Fruit fly (Drosophila melanogaster) whole organism, embryonic: ENCODE measurements around the gene CG32568.
A peak's percentile ranks its signal among the peaks of the same experiment; 100 is the strongest.

Experiments used
- ATbp ChIP-seq: fragments of 200-800 bp; sonication (Bioruptor generic); optimal IDR thresholded peaks from 2 replicates; lab custom pipeline; 2017; ENCODE audit warnings: missing biosample characterization, mild to moderate bottlenecking, missing genetic modification characterization, missing genetic modification reagents
- Bdp1 ChIP-seq: fragments of 200-800 bp; sonication (Bioruptor generic); optimal IDR thresholded peaks from 3 replicates; lab custom pipeline; 2016; ENCODE audit warnings: missing biosample characterization, missing genetic modification characterization
- CG11456 ChIP-seq: fragments of 200-800 bp; sonication (Bioruptor generic); IDR thresholded peaks from 3 replicates; pipeline ENCODE4 v1.3.6; 2022; ENCODE audit warnings: missing biosample characterization, missing genetic modification characterization
- CG12219 ChIP-seq: fragments of 200-800 bp; sonication (Bioruptor generic); optimal IDR thresholded peaks from 3 replicates; lab custom pipeline; 2018; ENCODE audit warnings: missing biosample characterization, mild to moderate bottlenecking, missing genetic modification characterization
- CG13624 ChIP-seq: fragments of 200-800 bp; sonication (Bioruptor generic); optimal IDR thresholded peaks from 2 replicates; lab custom pipeline; 2016; ENCODE audit warnings: missing biosample characterization, missing genetic modification characterization
- CG15269 ChIP-seq: fragments of 200-800 bp; sonication (Bioruptor generic); optimal IDR thresholded peaks from 2 replicates; lab custom pipeline; 2018; ENCODE audit warnings: missing biosample characterization, mild to moderate bottlenecking, missing genetic modification characterization, moderate library complexity
- CG16813 ChIP-seq: fragments of 200-800 bp; sonication (Bioruptor generic); IDR thresholded peaks from 3 replicates; pipeline ENCODE4 v1.3.6; 2022; ENCODE audit warnings: missing biosample characterization, missing genetic modification characterization; ENCODE audit not compliant: partially characterized antibody
- CG16815 ChIP-seq: fragments of 200-800 bp; sonication (Bioruptor generic); optimal IDR thresholded peaks from 3 replicates; lab custom pipeline; 2017; ENCODE audit warnings: missing biosample characterization, mild to moderate bottlenecking, missing genetic modification characterization
- CG17361 ChIP-seq: fragments of 200-800 bp; sonication (Bioruptor generic); IDR thresholded peaks from 3 replicates; pipeline ENCODE4 v1.3.6; 2022; ENCODE audit warnings: missing biosample characterization, missing genetic modification characterization
- CG17568 ChIP-seq: fragments of 200-800 bp; sonication (Bioruptor generic); optimal IDR thresholded peaks from 2 replicates; lab custom pipeline; 2018; ENCODE audit warnings: missing biosample characterization, mild to moderate bottlenecking, missing genetic modification characterization, moderate library complexity
- CG17829 ChIP-seq: fragments of 200-800 bp; optimal IDR thresholded peaks from 2 replicates; lab custom pipeline; 2019; ENCODE audit warnings: missing biosample characterization, mild to moderate bottlenecking, missing genetic modification characterization, moderate library complexity
- CG30431 ChIP-seq: fragments of 200-800 bp; sonication (Bioruptor generic); optimal IDR thresholded peaks from 2 replicates; lab custom pipeline; 2017; ENCODE audit warnings: missing biosample characterization, missing genetic modification characterization
- CG31388 ChIP-seq: fragments of 200-800 bp; sonication (Bioruptor generic); optimal IDR thresholded peaks from 2 replicates; lab custom pipeline; 2016; ENCODE audit warnings: missing biosample characterization, missing genetic modification characterization
- CG34376 ChIP-seq: fragments of 200-800 bp; sonication (Bioruptor generic); optimal IDR thresholded peaks from 2 replicates; lab custom pipeline; 2018; ENCODE audit warnings: missing biosample characterization, mild to moderate bottlenecking, missing genetic modification characterization
- CG3726 ChIP-seq: fragments of 200-800 bp; sonication (Bioruptor generic); IDR thresholded peaks from 3 replicates; pipeline ENCODE4, ENCODE4 v1.3.6; 2022; ENCODE audit warnings: missing biosample characterization, missing genetic modification characterization
- CG4328 ChIP-seq: fragments of 200-800 bp; sonication (Bioruptor generic); optimal IDR thresholded peaks from 3 replicates; lab custom pipeline; 2017; ENCODE audit warnings: missing biosample characterization, missing genetic modification reagents, missing genetic modification characterization
- CG7963 ChIP-seq: fragments of 200-800 bp; sonication (Bioruptor generic); IDR thresholded peaks from 3 replicates; pipeline ENCODE4 v1.3.6; 2022; ENCODE audit warnings: missing biosample characterization, missing genetic modification characterization; ENCODE audit not compliant: partially characterized antibody
- CG8089 ChIP-seq: fragments of 200-800 bp; sonication (Bioruptor generic); optimal IDR thresholded peaks from 3 replicates; lab custom pipeline; 2016; ENCODE audit warnings: missing biosample characterization, missing genetic modification characterization
- CG8290 ChIP-seq, 3 experiments: fragments of 200-800 bp; sonication (Bioruptor generic); optimal IDR thresholded peaks; 2 replicates each; lab custom pipeline; 2016 to 2019; ENCODE audit warnings: missing biosample characterization in 3 of 3, missing genetic modification characterization in 3 of 3, mild to moderate bottlenecking in 2 of 3, moderate library complexity in 1 of 3
- CG9876 ChIP-seq: fragments of 200-800 bp; sonication (Bioruptor generic); optimal IDR thresholded peaks from 2 replicates; lab custom pipeline; 2016; ENCODE audit warnings: missing biosample characterization, missing genetic modification characterization
- Dbx ChIP-seq: fragments of 200-800 bp; sonication (Bioruptor generic); IDR thresholded peaks from 3 replicates; pipeline ENCODE4 v1.3.6; 2022; ENCODE audit warnings: missing biosample characterization, missing genetic modification characterization
- Fer1 ChIP-seq: fragments of 200-800 bp; sonication (Bioruptor generic); optimal IDR thresholded peaks from 2 replicates; lab custom pipeline; 2017; ENCODE audit warnings: missing biosample characterization, mild to moderate bottlenecking, missing genetic modification characterization
- MBD-R2 ChIP-seq: fragments of 200-800 bp; sonication (Bioruptor generic); IDR thresholded peaks from 2 replicates; pipeline ENCODE4 v1.3.6; 2022; ENCODE audit warnings: missing biosample characterization, missing genetic modification characterization
- Mrtf ChIP-seq: fragments of 200-800 bp; sonication (Bioruptor generic); IDR thresholded peaks from 3 replicates; pipeline ENCODE4 v1.3.6; 2022; ENCODE audit warnings: missing biosample characterization, missing genetic modification characterization
- Nf-YB ChIP-seq: fragments of 200-800 bp; sonication (Bioruptor generic); optimal IDR thresholded peaks from 3 replicates; lab custom pipeline; 2019; ENCODE audit warnings: missing biosample characterization, mild to moderate bottlenecking, missing genetic modification characterization, moderate library complexity
- Oli ChIP-seq: fragments of 200-800 bp; sonication (Bioruptor generic); optimal IDR thresholded peaks from 2 replicates; lab custom pipeline; 2018; ENCODE audit warnings: missing biosample characterization, mild to moderate bottlenecking, missing genetic modification characterization, moderate library complexity
- Pdp1 ChIP-seq, 2 experiments: fragments of 200-800 bp; sonication (Bioruptor generic); optimal IDR thresholded peaks; 3 replicates each; lab custom pipeline; 2016; ENCODE audit warnings: missing biosample characterization in 2 of 2, missing genetic modification characterization in 2 of 2, mild to moderate bottlenecking in 1 of 2, moderate library complexity in 1 of 2
- Ptx1 ChIP-seq: fragments of 200-800 bp; sonication (Bioruptor generic); IDR thresholded peaks from 2 replicates; pipeline ENCODE4 v1.3.6; 2022; ENCODE audit warnings: missing biosample characterization, missing genetic modification characterization
- Six4 ChIP-seq: fragments of 200-800 bp; sonication (Bioruptor generic); optimal IDR thresholded peaks from 2 replicates; lab custom pipeline; 2016; ENCODE audit warnings: missing biosample characterization, missing genetic modification characterization
- ase ChIP-seq: fragments of 200-800 bp; sonication (Bioruptor generic); IDR thresholded peaks from 3 replicates; pipeline ENCODE4 v1.3.6; 2022; ENCODE audit warnings: missing biosample characterization, missing genetic modification characterization
- ci ChIP-seq: fragments of 200-800 bp; sonication (Bioruptor generic); IDR thresholded peaks from 3 replicates; pipeline ENCODE4 v1.3.6; 2022; ENCODE audit warnings: missing biosample characterization, missing genetic modification characterization
- dimm ChIP-seq: fragments of 200-800 bp; sonication (Bioruptor generic); IDR thresholded peaks from 2 replicates; pipeline ENCODE4 v1.3.6; 2022; ENCODE audit warnings: missing biosample characterization, missing genetic modification characterization
- eyg ChIP-seq: fragments of 200-800 bp; sonication (Bioruptor generic); optimal IDR thresholded peaks from 3 replicates; lab custom pipeline; 2016; ENCODE audit warnings: missing biosample characterization, missing genetic modification characterization
- gcm2 ChIP-seq: fragments of 200-800 bp; sonication (Bioruptor generic); optimal IDR thresholded peaks from 2 replicates; lab custom pipeline; 2016; ENCODE audit warnings: missing biosample characterization, missing genetic modification characterization
- gfzf ChIP-seq: fragments of 200-800 bp; sonication (Bioruptor generic); optimal IDR thresholded peaks from 2 replicates; lab custom pipeline; 2016; ENCODE audit warnings: missing biosample characterization, mild to moderate bottlenecking, missing genetic modification characterization, moderate library complexity
- hkb ChIP-seq, 2 experiments: fragments of 200-800 bp in 1 of 2; fragments of >200 bp in 1 of 2; sonication (Bioruptor generic) in 1 of 2; IDR thresholded peaks in 1 of 2; optimal IDR thresholded peaks in 1 of 2; 2 replicates each; pipeline versions ENCODE4 v1.3.6 to Lab custom; 2017 to 2022; ENCODE audit warnings: missing biosample characterization in 1 of 2, missing genetic modification characterization in 1 of 2
- jumu ChIP-seq: fragments of 200-800 bp; sonication (Bioruptor generic); optimal IDR thresholded peaks from 3 replicates; lab custom pipeline; 2016; ENCODE audit warnings: missing biosample characterization, missing genetic modification characterization
- lab ChIP-seq: fragments of 200-800 bp; sonication (Bioruptor generic); optimal IDR thresholded peaks from 3 replicates; lab custom pipeline; 2017; ENCODE audit warnings: missing biosample characterization, missing genetic modification characterization, mild to moderate bottlenecking, moderate library complexity, missing genetic modification reagents
- maf-S ChIP-seq: fragments of 200-800 bp; sonication (Bioruptor generic); optimal IDR thresholded peaks from 2 replicates; lab custom pipeline; 2016; ENCODE audit warnings: missing biosample characterization, missing genetic modification characterization
- mam ChIP-seq: fragments of 200-800 bp; sonication (Bioruptor generic); optimal IDR thresholded peaks from 3 replicates; lab custom pipeline; 2016; ENCODE audit warnings: missing biosample characterization, missing genetic modification characterization
- p53 ChIP-seq: fragments of 200-800 bp; sonication (Bioruptor generic); optimal IDR thresholded peaks from 2 replicates; lab custom pipeline; 2016; ENCODE audit warnings: missing biosample characterization, missing genetic modification characterization
- pho ChIP-seq: fragments of 200-800 bp; sonication (Bioruptor generic); optimal IDR thresholded peaks from 2 replicates; lab custom pipeline; 2016; ENCODE audit warnings: missing biosample characterization, missing genetic modification characterization
- prd ChIP-seq, 3 experiments: fragments of >200 bp in 2 of 3; fragments of 200-800 bp in 1 of 3; sonication (Bioruptor generic) in 1 of 3; optimal IDR thresholded peaks in 2 of 3; IDR thresholded peaks in 1 of 3; 2 replicates in 2 of 3; 3 replicates in 1 of 3; pipeline versions ENCODE4 v1.3.6 to Lab custom; 2017 to 2022; ENCODE audit warnings: missing biosample characterization in 1 of 3, missing genetic modification characterization in 1 of 3
- repo ChIP-seq: fragments of 200-800 bp; sonication (Bioruptor generic); optimal IDR thresholded peaks from 2 replicates; lab custom pipeline; 2016; ENCODE audit warnings: missing biosample characterization, missing genetic modification characterization
- toy ChIP-seq: fragments of 200-800 bp; sonication (Bioruptor generic); IDR thresholded peaks from 2 replicates; pipeline ENCODE4 v1.3.6; 2022; ENCODE audit warnings: missing biosample characterization, missing genetic modification characterization
- tup ChIP-seq: fragments of 200-800 bp; sonication (Bioruptor generic); optimal IDR thresholded peaks from 2 replicates; lab custom pipeline; 2016; ENCODE audit warnings: missing biosample characterization, mild to moderate bottlenecking, missing genetic modification characterization, moderate library complexity
- tx ChIP-seq: fragments of 200-800 bp; sonication (Bioruptor generic); optimal IDR thresholded peaks from 2 replicates; lab custom pipeline; 2016; ENCODE audit warnings: missing biosample characterization, missing genetic modification characterization

Gene CG32568

dm6 chrX:16782175-16782916, 41.6 kb downstream of the CG32568 start (continued):
- TF ChIP-seq lab (GFP tag; lab: Kevin White, UChicago) (peak; percentile 67), prd (optimal IDR thresholded peaks at IDR 0.05; lab: Kevin White, UChicago) (no peak), prd (GFP tag; IDR thresholded peaks at IDR 0.05; lab: Robert Waterston, UW) (peak; percentile 59; the same call in 2 of the 3 replicates), CG17829 (tag; lab: Kevin White, UChicago) (no peak), CG16813 (GFP tag; lab: Robert Waterston, UW) (no peak), ATbp (peak; percentile 49), CG15269 (tag; lab: Kevin White, UChicago) (peak; percentile 69), ase (GFP tag; lab: Robert Waterston, UW) (peak; percentile 30; the same call in 1 of the 3 replicates), CG3726 (GFP tag; lab: Robert Waterston, UW) (no peak), gcm2 (GFP tag; lab: Kevin White, UChicago) (peak; percentile 10), Ptx1 (GFP tag; lab: Robert Waterston, UW) (peak; percentile 68), MBD-R2 (GFP tag; lab: Robert Waterston, UW) (no peak), repo (peak; percentile 21), CG7963 (GFP tag; lab: Robert Waterston, UW) (no peak), p53 (GFP tag; lab: Kevin White, UChicago) (no peak), Nf-YB (no peak), CG17568 (no peak), mam (GFP tag; lab: Kevin White, UChicago) (peak; percentile 41), CG17361 (peak; percentile 55; the same call in 2 of the 3 replicates), CG12219 (GFP tag; lab: Kevin White, UChicago) (no peak), Oli (tag; lab: Kevin White, UChicago) (peak; percentile 53), Six4 (GFP tag; lab: Kevin White, UChicago) (peak; percentile 17), Bdp1 (GFP tag; lab: Kevin White, UChicago) (peak; percentile 10), dimm (GFP tag; lab: Robert Waterston, UW) (no peak), Mrtf (GFP tag; lab: Robert Waterston, UW) (0 out of 3 replicates have a peak, but pooled peaks have one; percentile 37), CG13624 (GFP tag; lab: Kevin White, UChicago) (peak; percentile 16), tup (GFP tag; lab: Kevin White, UChicago) (no peak), Fer1 (GFP tag; lab: Kevin White, UChicago) (peak; percentile 54), jumu (peak; percentile 37), CG16815 (GFP tag; lab: Kevin White, UChicago) (peak; percentile 7), CG31388 (no peak), gfzf (no peak), toy (no peak), ci (GFP tag; lab: Robert Waterston, UW) (0 out of 3 replicates have a peak, but pooled peaks have one; percentile 65), CG4328 (peak; percentile 7), eyg (GFP tag; lab: Kevin White, UChicago) (peak; percentile 38), CG8290 (GFP tag; optimal IDR thresholded peaks at IDR 0.05; lab: Kevin White, UChicago) (no peak), CG8290 (tag; optimal IDR thresholded peaks at IDR 0.05; lab: Kevin White, UChicago) (peak in 1 of 2 experiments; percentile 37), maf-S (GFP tag; lab: Kevin White, UChicago) (peak; percentile 52), CG8089 (GFP tag; lab: Kevin White, UChicago) (peak; percentile 1), CG11456 (GFP tag; lab: Robert Waterston, UW) (peak; percentile 59; the same call in 1 of the 3 replicates), hkb (optimal IDR thresholded peaks at IDR 0.05; lab: Kevin White, UChicago) (no peak), hkb (GFP tag; IDR thresholded peaks at IDR 0.05; lab: Robert Waterston, UW) (peak; percentile 58), Pdp1 (GFP tag; optimal IDR thresholded peaks at IDR 0.05; lab: Kevin White, UChicago) (peak; percentile 38 to 49), CG9876 (GFP tag; lab: Kevin White, UChicago) (peak; percentile 39), CG34376 (GFP tag; lab: Kevin White, UChicago) (peak; percentile 32), Dbx (GFP tag; lab: Robert Waterston, UW) (peak; percentile 51; the same call in 1 of the 3 replicates), CG30431 (GFP tag; lab: Kevin White, UChicago) (no peak), pho (GFP tag; lab: Kevin White, UChicago) (peak; percentile 39), tx (GFP tag; lab: Kevin White, UChicago) (peak; percentile 52)
